Worm (Caenorhabditis elegans) whole organism, L3 larva: ENCODE results near the gene F11C1.7.
A peak's percentile ranks its signal among the peaks of the same experiment; 100 is the strongest.

Experiments used
- ZK546.5 ChIP-seq: sonication (generic microtip); optimal IDR thresholded peaks from 2 replicates; lab custom pipeline; 2017; ENCODE audit warnings: missing biosample characterization, missing genetic modification characterization
- aly-2 ChIP-seq: fragments of 150-350 bp; optimal IDR thresholded peaks from 2 replicates; lab custom pipeline; 2014; ENCODE audit warnings: missing biosample characterization, missing genetic modification characterization
- ceh-28 ChIP-seq: fragments of 150-350 bp; optimal IDR thresholded peaks from 2 replicates; lab custom pipeline; 2014; ENCODE audit warnings: missing biosample characterization, missing genetic modification reagents, missing genetic modification characterization
- ceh-82 ChIP-seq: fragments of 150-350 bp; optimal IDR thresholded peaks from 2 replicates; lab custom pipeline; 2014; ENCODE audit warnings: missing biosample characterization, missing genetic modification characterization
- daf-12 ChIP-seq: fragments of 150-350 bp; optimal IDR thresholded peaks from 2 replicates; lab custom pipeline; 2014; ENCODE audit warnings: missing biosample characterization, missing genetic modification reagents, missing genetic modification characterization
- egl-27 ChIP-seq: sonication (generic microtip); optimal IDR thresholded peaks from 4 replicates; lab custom pipeline; 2017; ENCODE audit warnings: missing biosample characterization, missing genetic modification reagents, missing genetic modification characterization
- egl-5 ChIP-seq: fragments of 150-350 bp; optimal IDR thresholded peaks from 2 replicates; lab custom pipeline; 2017; ENCODE audit warnings: missing biosample characterization, missing genetic modification reagents, missing genetic modification characterization, inconsistent platforms
- elt-2 ChIP-seq: sonication (generic microtip); optimal IDR thresholded peaks from 2 replicates; lab custom pipeline; 2016; ENCODE audit warnings: missing genetic modification reagents, mild to moderate bottlenecking, missing genetic modification characterization, missing compliant biosample characterization
- elt-3 ChIP-seq, 3 experiments: fragments of 150-350 bp in 1 of 3; sonication (generic microtip) in 2 of 3; optimal IDR thresholded peaks; 2 replicates in 2 of 3; 4 replicates in 1 of 3; lab custom pipeline; 2014 to 2017; ENCODE audit warnings: missing biosample characterization in 3 of 3, missing genetic modification characterization in 3 of 3
- eor-1 ChIP-seq, 2 experiments: fragments of 150-350 bp; optimal IDR thresholded peaks; 2 replicates each; lab custom pipeline; 2014 to 2018; ENCODE audit warnings: missing biosample characterization in 2 of 2, missing genetic modification characterization in 2 of 2
- fkh-10 ChIP-seq: sonication (generic microtip); optimal IDR thresholded peaks from 2 replicates; lab custom pipeline; 2017; ENCODE audit warnings: missing biosample characterization, missing genetic modification reagents, missing genetic modification characterization
- fkh-2 ChIP-seq: fragments of 150-350 bp; optimal IDR thresholded peaks from 2 replicates; lab custom pipeline; 2014; ENCODE audit warnings: missing biosample characterization, missing genetic modification reagents, missing genetic modification characterization
- hmg-11 ChIP-seq: sonication (generic microtip); optimal IDR thresholded peaks from 2 replicates; lab custom pipeline; 2016; ENCODE audit warnings: missing genetic modification characterization, missing compliant biosample characterization
- jun-1 ChIP-seq: fragments of 150-350 bp; optimal IDR thresholded peaks from 2 replicates; lab custom pipeline; 2014; ENCODE audit warnings: missing biosample characterization, missing genetic modification reagents, missing genetic modification characterization
- lin-39 ChIP-seq: fragments of 150-350 bp; optimal IDR thresholded peaks from 2 replicates; lab custom pipeline; 2018; ENCODE audit warnings: missing biosample characterization, missing genetic modification reagents, missing genetic modification characterization
- lsy-12 ChIP-seq: sonication (generic microtip); optimal IDR thresholded peaks from 2 replicates; lab custom pipeline; 2016; ENCODE audit warnings: mild to moderate bottlenecking, missing genetic modification characterization, missing compliant biosample characterization
- mdl-1 ChIP-seq: fragments of 150-350 bp; optimal IDR thresholded peaks from 2 replicates; lab custom pipeline; 2014; ENCODE audit warnings: missing biosample characterization, missing genetic modification characterization
- nfya-1 ChIP-seq: sonication (generic microtip); optimal IDR thresholded peaks from 2 replicates; lab custom pipeline; 2017; ENCODE audit warnings: missing genetic modification characterization, mild to moderate bottlenecking, missing compliant biosample characterization, antibody characterized with exemption, moderate library complexity; ENCODE audit not compliant: insufficient read depth
- nhr-11 ChIP-seq: fragments of 150-350 bp; optimal IDR thresholded peaks from 2 replicates; lab custom pipeline; 2014; ENCODE audit warnings: missing biosample characterization, missing genetic modification characterization
- nhr-23 ChIP-seq: fragments of 150-350 bp; optimal IDR thresholded peaks from 2 replicates; lab custom pipeline; 2014; ENCODE audit warnings: missing biosample characterization, missing genetic modification reagents, missing genetic modification characterization
- nhr-237 ChIP-seq: fragments of 150-350 bp; optimal IDR thresholded peaks from 2 replicates; lab custom pipeline; 2014; ENCODE audit warnings: missing biosample characterization, missing genetic modification characterization
- nhr-25 ChIP-seq: sonication (generic microtip); optimal IDR thresholded peaks from 2 replicates; lab custom pipeline; 2017; ENCODE audit warnings: missing biosample characterization, missing genetic modification characterization
- nhr-28 ChIP-seq: fragments of 150-350 bp; optimal IDR thresholded peaks from 2 replicates; lab custom pipeline; 2014; ENCODE audit warnings: missing biosample characterization, missing genetic modification characterization
- nhr-43 ChIP-seq: sonication (generic microtip); optimal IDR thresholded peaks from 2 replicates; lab custom pipeline; 2016; ENCODE audit warnings: mild to moderate bottlenecking, missing genetic modification characterization, missing compliant biosample characterization; ENCODE audit not compliant: poor library complexity, severe bottlenecking
- nhr-67 ChIP-seq: fragments of 150-350 bp; optimal IDR thresholded peaks from 2 replicates; lab custom pipeline; 2014; ENCODE audit warnings: missing biosample characterization, missing genetic modification characterization
- pha-4 ChIP-seq: fragments of 150-350 bp; optimal IDR thresholded peaks from 2 replicates; lab custom pipeline; 2014; ENCODE audit warnings: missing biosample characterization, missing genetic modification reagents, missing genetic modification characterization
- sea-2 ChIP-seq: fragments of 150-350 bp; sonication (generic microtip); optimal IDR thresholded peaks from 4 replicates; lab custom pipeline; 2014; ENCODE audit warnings: missing biosample characterization, missing genetic modification reagents, missing genetic modification characterization
- snpc-4 ChIP-seq: fragments of 150-350 bp; optimal IDR thresholded peaks from 2 replicates; lab custom pipeline; 2014; ENCODE audit warnings: missing biosample characterization, missing genetic modification characterization
- tbx-2 ChIP-seq: sonication (generic microtip); optimal IDR thresholded peaks from 2 replicates; lab custom pipeline; 2016; ENCODE audit warnings: mild to moderate bottlenecking, missing genetic modification characterization, missing compliant biosample characterization
- unc-39 ChIP-seq: sonication (generic microtip); optimal IDR thresholded peaks from 4 replicates; lab custom pipeline; 2017; ENCODE audit warnings: missing biosample characterization, missing genetic modification characterization
- unc-62 ChIP-seq: fragments of 150-350 bp; sonication (generic microtip); optimal IDR thresholded peaks from 4 replicates; lab custom pipeline; 2014; ENCODE audit warnings: missing biosample characterization, missing genetic modification reagents, missing genetic modification characterization
- ztf-11 ChIP-seq: fragments of 150-350 bp; optimal IDR thresholded peaks from 2 replicates; lab custom pipeline; 2014; ENCODE audit warnings: missing biosample characterization, missing genetic modification characterization
- ztf-4 ChIP-seq: fragments of 150-350 bp; optimal IDR thresholded peaks from 2 replicates; lab custom pipeline; 2014; ENCODE audit warnings: missing biosample characterization, missing genetic modification characterization

The F11C1.7 gene

DNA sequence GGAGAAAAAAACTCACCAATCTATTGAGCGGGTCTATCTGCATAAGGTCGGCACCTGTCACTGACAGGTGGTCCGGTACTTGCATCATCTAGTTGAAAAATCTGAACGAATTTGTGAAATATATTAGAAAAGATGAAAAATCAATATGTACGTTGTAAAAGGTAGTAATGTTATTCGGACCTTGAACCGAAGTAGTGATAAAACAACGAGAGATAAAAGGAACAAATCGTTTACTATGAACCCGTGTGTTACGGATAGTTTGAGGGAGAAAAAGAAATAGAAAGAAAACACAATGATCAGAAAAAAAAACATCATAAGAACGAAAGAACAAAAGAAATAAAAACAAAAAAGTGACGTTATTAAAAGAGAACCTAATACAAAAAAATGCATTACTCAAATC is 2.0 kb upstream of the F11C1.7 start, which contains the start of gene mff-1:
mff-1 (minus strand) TSS at position 101 of the 400 bp plus-strand sequence.
- TF ChIP-seq unc-39 (tag; lab: Kevin White, UChicago) (no peak), nhr-23 (no peak), ceh-82 (tag; lab: Kevin White, UChicago) (no peak), elt-3 (tag; optimal IDR thresholded peaks at IDR 0.05; lab: Kevin White, UChicago) (no peak), nhr-28 (tag; lab: Kevin White, UChicago) (no peak), daf-12 (no peak), hmg-11 (no peak), snpc-4 (tag; lab: Kevin White, UChicago) (no peak), lsy-12 (tag; lab: Kevin White, UChicago) (no peak), ztf-4 (no peak), elt-2 (tag; lab: Kevin White, UChicago) (no peak), fkh-10 (GFP tag; lab: Kevin White, UChicago) (no peak)

DNA sequence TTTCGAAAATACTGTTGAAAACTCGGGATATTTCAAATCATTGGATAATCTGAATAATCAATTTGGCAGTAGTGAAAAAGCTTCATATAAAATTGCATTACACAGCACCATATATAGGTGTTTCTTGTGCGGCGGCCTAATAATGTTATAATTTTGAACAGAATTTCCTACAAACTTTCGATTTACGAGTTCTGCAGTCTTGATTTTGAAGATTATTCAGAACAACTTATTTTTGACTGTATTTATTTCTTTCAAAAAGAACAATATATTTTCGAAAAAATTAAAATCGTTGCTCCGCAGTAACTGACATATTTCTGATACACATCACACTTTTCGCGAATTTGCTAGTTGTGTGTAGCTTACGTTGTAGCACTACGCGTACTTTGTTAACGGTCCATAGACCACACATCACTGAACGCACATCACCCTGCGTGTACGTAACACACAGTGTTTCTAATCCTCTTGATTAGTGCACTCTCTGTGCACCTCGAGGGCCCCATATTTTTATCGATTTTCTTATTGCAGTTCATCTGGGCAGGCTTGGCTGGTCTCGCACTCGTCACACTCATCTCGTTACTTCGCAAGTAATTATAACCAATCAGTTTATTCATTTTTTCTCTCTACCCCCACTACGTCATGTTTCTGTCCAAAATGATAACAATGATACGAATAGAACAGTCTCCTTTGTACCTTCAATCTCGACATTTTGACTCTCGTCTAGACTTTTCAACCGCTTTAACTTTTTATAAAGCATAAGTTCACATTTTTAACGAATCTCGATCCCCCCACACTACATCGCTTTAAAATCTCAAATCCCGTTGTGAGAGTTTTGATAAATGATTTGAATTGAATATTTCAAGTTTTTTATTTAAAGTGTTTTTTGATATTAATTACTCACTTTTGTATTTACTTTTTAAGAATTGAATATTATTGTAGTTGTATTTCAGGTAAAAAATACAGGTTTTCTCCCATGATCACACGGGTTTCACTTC is 1.7 kb downstream of the F11C1.7 start, which contains the start of the genes F11C1.1 and vwa-8:
F11C1.1 (minus strand) TSS at position 51 of the 992 bp plus-strand sequence.
vwa-8 (plus strand) TSS at position 942 of the 992 bp plus-strand sequence.
- TF ChIP-seq elt-2 (tag; lab: Kevin White, UChicago) (peak; percentile 65), nhr-28 (tag; lab: Kevin White, UChicago) (no peak), ceh-28 (tag; lab: Kevin White, UChicago) (no peak), tbx-2 (tag; lab: Kevin White, UChicago) (no peak), jun-1 (tag; lab: Kevin White, UChicago) (no peak), nhr-43 (tag; lab: Kevin White, UChicago) (peak; percentile 20), ceh-82 (tag; lab: Kevin White, UChicago) (no peak), aly-2 (tag; lab: Kevin White, UChicago) (no peak), nhr-25 (tag; lab: Kevin White, UChicago) (no peak), pha-4 (tag; lab: Kevin White, UChicago) (no peak), nfya-1 (tag; lab: Kevin White, UChicago) (no peak)
- TF ChIP-seq, all 47 proteins: peak for 2

DNA sequence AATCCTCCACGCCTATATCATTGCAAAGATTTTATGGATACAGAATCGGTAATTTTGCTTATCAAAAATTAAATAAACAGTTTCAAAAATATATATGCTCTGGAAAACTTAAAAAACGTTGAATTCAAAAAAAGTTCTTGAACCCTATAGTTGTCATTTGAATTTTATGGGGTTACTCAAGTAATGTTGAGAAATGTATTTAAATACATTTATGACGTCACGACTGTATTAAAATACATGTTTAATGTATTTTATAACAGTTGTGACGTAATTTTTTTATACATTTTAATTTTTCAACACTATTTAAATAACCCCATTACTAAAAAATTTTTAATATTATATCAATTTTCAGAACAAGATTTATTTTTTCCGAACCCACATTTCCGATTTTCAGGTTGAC is 7.0 kb downstream of the F11C1.7 start:
- TF ChIP-seq ztf-11 = no peak
- TF ChIP-seq tbx-2 (tag; lab: Kevin White, UChicago) = no peak
- TF ChIP-seq mdl-1 (tag; lab: Kevin White, UChicago) = no peak
- TF ChIP-seq nhr-237 = no peak
- no peak for TF ChIP-seq snpc-4 (tag; lab: Kevin White, UChicago)
- no peak for TF ChIP-seq egl-27 (tag; lab: Kevin White, UChicago)
- no peak for TF ChIP-seq daf-12
- no peak for TF ChIP-seq lin-39 (tag; lab: Kevin White, UChicago)

DNA sequence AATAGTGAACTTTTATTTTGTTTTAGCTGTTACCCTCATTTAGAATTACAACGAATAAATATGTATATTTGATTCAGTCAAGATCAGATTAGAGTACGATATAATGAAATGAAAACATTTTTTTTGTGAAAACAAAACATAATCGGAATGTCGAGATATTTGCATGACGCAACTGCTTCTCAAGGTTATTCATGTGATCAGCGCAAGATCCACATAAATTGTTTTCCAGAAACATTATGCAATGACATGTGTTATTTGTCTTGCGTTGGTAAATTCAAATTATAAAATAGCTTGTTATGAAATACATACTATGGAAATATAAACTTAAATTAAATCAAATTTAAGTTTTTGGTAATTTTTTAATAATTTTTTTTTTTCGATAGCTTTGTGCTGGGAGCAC is 10.4 kb downstream of the F11C1.7 start:
- TF ChIP-seq nhr-25 (tag; lab: Kevin White, UChicago) (peak; percentile 37), nhr-67 (tag; lab: Kevin White, UChicago) (no peak)

DNA sequence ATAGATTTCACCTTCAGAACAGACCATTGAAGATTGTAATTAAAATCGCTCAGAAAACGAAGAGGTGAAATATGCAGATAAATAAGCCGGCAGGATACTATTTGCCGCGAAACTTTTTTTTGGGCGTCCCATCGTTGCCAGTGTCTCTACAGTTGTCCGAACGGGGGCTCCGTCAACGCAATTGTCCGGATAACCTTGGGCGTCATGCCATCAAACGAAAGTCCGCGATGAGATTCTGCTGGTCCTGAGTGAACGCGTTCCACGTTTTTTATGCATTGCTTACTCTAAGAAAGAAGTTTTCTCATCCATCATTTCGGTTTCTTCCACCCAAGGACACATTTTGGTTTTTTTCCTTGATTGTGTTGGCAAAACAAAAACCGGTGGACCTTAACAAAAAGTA is 11.7 kb downstream of the F11C1.7 start:
- no peak for TF ChIP-seq nhr-237
- no peak for TF ChIP-seq snpc-4 (tag; lab: Kevin White, UChicago)
- no peak for TF ChIP-seq lin-39 (tag; lab: Kevin White, UChicago)
- TF ChIP-seq fkh-10 (GFP tag; lab: Kevin White, UChicago) = no peak
- TF ChIP-seq sea-2 (GFP tag; lab: Kevin White, UChicago) = no peak
- TF ChIP-seq ZK546.5 (tag; lab: Kevin White, UChicago) = no peak
- no peak for TF ChIP-seq ceh-82 (tag; lab: Kevin White, UChicago)
- TF ChIP-seq nhr-28 (tag; lab: Kevin White, UChicago) = no peak
- no peak for TF ChIP-seq daf-12
- no peak for TF ChIP-seq eor-1 (tag; optimal IDR thresholded peaks at IDR 0.05; lab: Kevin White, UChicago)
- no peak for TF ChIP-seq fkh-2 (tag; lab: Kevin White, UChicago)
- TF ChIP-seq nhr-11 (tag; lab: Kevin White, UChicago) = no peak
- no peak for TF ChIP-seq lsy-12 (tag; lab: Kevin White, UChicago)
- no peak for TF ChIP-seq unc-39 (tag; lab: Kevin White, UChicago)
- no peak for TF ChIP-seq ceh-28 (tag; lab: Kevin White, UChicago)
- no peak for TF ChIP-seq unc-62
- TF ChIP-seq nhr-67 (tag; lab: Kevin White, UChicago) = no peak
- no peak for TF ChIP-seq nhr-23
- no peak for TF ChIP-seq egl-5 (tag; lab: Kevin White, UChicago)
- TF ChIP-seq elt-3 (tag; optimal IDR thresholded peaks at IDR 0.05; lab: Kevin White, UChicago) = no peak
